Worm (Caenorhabditis elegans) whole organism, L1 larva: ENCODE results near the gene mrck-1.
A peak's percentile ranks its signal among the peaks of the same experiment; 100 is the strongest.

Experiments
- C16A3.4 ChIP-seq: fragments of 150-350 bp; optimal IDR thresholded peaks from 2 replicates; lab custom pipeline; 2014; ENCODE audit warnings: missing biosample characterization, missing genetic modification characterization
- C34B4.2 ChIP-seq: sonication (generic microtip); optimal IDR thresholded peaks from 2 replicates; lab custom pipeline; 2017; ENCODE audit warnings: mild to moderate bottlenecking, missing genetic modification characterization, missing compliant biosample characterization
- F16B12.6 ChIP-seq: fragments of 150-350 bp; optimal IDR thresholded peaks from 2 replicates; lab custom pipeline; 2014; ENCODE audit warnings: missing biosample characterization, missing genetic modification characterization
- ama-1 ChIP-seq: fragments of 150-350 bp; optimal IDR thresholded peaks from 2 replicates; lab custom pipeline; 2014
- blmp-1 ChIP-seq: fragments of 150-350 bp; optimal IDR thresholded peaks from 2 replicates; lab custom pipeline; 2014; ENCODE audit warnings: missing biosample characterization, missing genetic modification characterization
- ceh-8 ChIP-seq: fragments of 200-800 bp; sonication (Bioruptor generic); optimal IDR thresholded peaks from 2 replicates; lab custom pipeline; 2018; ENCODE audit warnings: mild to moderate bottlenecking, missing genetic modification characterization, moderate library complexity, missing compliant biosample characterization
- ceh-82 ChIP-seq, 3 experiments: fragments of 150-350 bp in 1 of 3; sonication (generic microtip) in 2 of 3; optimal IDR thresholded peaks; 2 replicates each; lab custom pipeline; 2014 to 2017; ENCODE audit warnings: missing biosample characterization in 3 of 3, missing genetic modification characterization in 3 of 3
- ceh-88 ChIP-seq: fragments of 200-800 bp; sonication (Bioruptor generic); IDR thresholded peaks from 2 replicates; pipeline ENCODE4 v1.3.6; 2022; ENCODE audit warnings: missing genetic modification characterization, missing compliant biosample characterization
- ces-1 ChIP-seq: fragments of 150-350 bp; optimal IDR thresholded peaks from 2 replicates; lab custom pipeline; 2014; ENCODE audit warnings: missing biosample characterization, missing genetic modification reagents, missing genetic modification characterization
- efl-1 ChIP-seq, 4 experiments: fragments of 150-350 bp; optimal IDR thresholded peaks in 3 of 4; peaks in 1 of 4; 1 replicate in 1 of 4; 2 replicates in 3 of 4; lab custom pipeline; 2014; ENCODE audit warnings: missing biosample characterization in 2 of 4, missing genetic modification characterization in 2 of 4, missing genetic modification reagents in 2 of 4
- efl-3 ChIP-seq: fragments of 200-800 bp; sonication (Bioruptor generic); optimal IDR thresholded peaks from 2 replicates; lab custom pipeline; 2018; ENCODE audit warnings: mild to moderate bottlenecking, missing genetic modification characterization, missing compliant biosample characterization
- elt-2 ChIP-seq: sonication (generic microtip); optimal IDR thresholded peaks from 2 replicates; lab custom pipeline; 2016; ENCODE audit warnings: missing genetic modification characterization, mild to moderate bottlenecking, inconsistent platforms, missing compliant biosample characterization, missing genetic modification reagents
- elt-3 ChIP-seq, 6 experiments: fragments of 150-350 bp in 1 of 6; sonication (generic microtip); optimal IDR thresholded peaks; 2 replicates each; lab custom pipeline; 2017 to 2018; ENCODE audit warnings: missing biosample characterization in 6 of 6, missing genetic modification characterization in 6 of 6, inconsistent platforms in 1 of 6
- ets-5 ChIP-seq: fragments of 200-800 bp; sonication (Bioruptor generic); IDR thresholded peaks from 2 replicates; pipeline ENCODE4 v1.3.6; 2022; ENCODE audit warnings: missing genetic modification characterization, missing compliant biosample characterization
- hlh-17 ChIP-seq: fragments of 200-800 bp; sonication (Bioruptor generic); optimal IDR thresholded peaks from 2 replicates; lab custom pipeline; 2018; ENCODE audit warnings: missing genetic modification characterization, mild to moderate bottlenecking, missing compliant biosample characterization, moderate library complexity, borderline replicate concordance
- isw-1 ChIP-seq: fragments of 200-800 bp; sonication (Bioruptor generic); IDR thresholded peaks from 2 replicates; pipeline ENCODE4 v1.3.6; 2022; ENCODE audit warnings: missing genetic modification characterization, missing compliant biosample characterization
- lin-14 ChIP-seq: fragments of 200-800 bp; sonication (Bioruptor generic); optimal IDR thresholded peaks from 2 replicates; lab custom pipeline; 2018; ENCODE audit warnings: mild to moderate bottlenecking, missing genetic modification characterization, moderate library complexity, missing compliant biosample characterization
- lin-15B ChIP-seq: fragments of 150-350 bp; sonication (generic microtip); optimal IDR thresholded peaks from 3 replicates; lab custom pipeline; 2014; ENCODE audit warnings: missing biosample characterization, missing genetic modification characterization
- lin-35 ChIP-seq, 2 experiments: fragments of 150-350 bp; optimal IDR thresholded peaks; 2 replicates each; lab custom pipeline; 2014; ENCODE audit warnings: missing biosample characterization in 2 of 2, missing genetic modification characterization in 2 of 2, missing genetic modification reagents in 2 of 2
- lir-3 ChIP-seq: sonication (generic microtip); optimal IDR thresholded peaks from 2 replicates; lab custom pipeline; 2016; ENCODE audit warnings: mild to moderate bottlenecking, missing genetic modification characterization, moderate library complexity, missing compliant biosample characterization; ENCODE audit not compliant: poor library complexity
- mep-1 ChIP-seq: fragments of 150-350 bp; optimal IDR thresholded peaks from 2 replicates; lab custom pipeline; 2014; ENCODE audit warnings: missing biosample characterization, missing genetic modification characterization
- nhr-12 ChIP-seq: sonication (generic microtip); optimal IDR thresholded peaks from 2 replicates; lab custom pipeline; 2017; ENCODE audit warnings: missing biosample characterization, missing genetic modification characterization
- nhr-20 ChIP-seq: sonication (generic microtip); optimal IDR thresholded peaks from 2 replicates; lab custom pipeline; 2016; ENCODE audit warnings: mild to moderate bottlenecking, missing genetic modification characterization, missing compliant biosample characterization
- nhr-85 ChIP-seq: sonication (generic microtip); peaks from one replicate; lab custom pipeline; 2016; ENCODE audit warnings: missing genetic modification characterization, inconsistent platforms, missing compliant biosample characterization
- pax-3 ChIP-seq: fragments of 200-800 bp; sonication (Bioruptor generic); optimal IDR thresholded peaks from 2 replicates; lab custom pipeline; 2018; ENCODE audit warnings: mild to moderate bottlenecking, missing genetic modification characterization, moderate library complexity, missing compliant biosample characterization
- rnt-1 ChIP-seq: sonication (generic microtip); optimal IDR thresholded peaks from 2 replicates; lab custom pipeline; 2016; ENCODE audit warnings: mild to moderate bottlenecking, missing genetic modification characterization, moderate library complexity, missing compliant biosample characterization
- snu-23 ChIP-seq: sonication (generic microtip); optimal IDR thresholded peaks from 2 replicates; lab custom pipeline; 2016; ENCODE audit warnings: missing genetic modification characterization, missing compliant biosample characterization
- sox-4 ChIP-seq: sonication (generic microtip); optimal IDR thresholded peaks from 2 replicates; lab custom pipeline; 2016; ENCODE audit warnings: missing genetic modification characterization, missing compliant biosample characterization
- tlp-1 ChIP-seq: fragments of 150-350 bp; optimal IDR thresholded peaks from 2 replicates; lab custom pipeline; 2014; ENCODE audit warnings: missing biosample characterization, missing genetic modification characterization
- unc-30 ChIP-seq: sonication (generic microtip); optimal IDR thresholded peaks from 2 replicates; lab custom pipeline; 2017; ENCODE audit warnings: missing biosample characterization, missing genetic modification characterization
- unc-62 ChIP-seq: fragments of 150-350 bp; optimal IDR thresholded peaks from 2 replicates; lab custom pipeline; 2014; ENCODE audit warnings: missing biosample characterization, missing genetic modification reagents, missing genetic modification characterization

mrck-1 gene

ce11 chrV:6270097-6270496 is 3.0 kb upstream of the mrck-1 start:
- TF ChIP-seq lin-14 (peak; percentile 41), mep-1 (tag; lab: Kevin White, UChicago) (peak; percentile 3), rnt-1 (tag; lab: Kevin White, UChicago) (peak; percentile 32), F16B12.6 (no peak), efl-1 (optimal IDR thresholded peaks at IDR 0.05; lab: Kevin White, UChicago) (no peak), efl-1 (GFP tag; optimal IDR thresholded peaks at IDR 0.05 in 1 of 2; lab: Kevin White, UChicago) (peak in 1 of 2 experiments; percentile 83)
- TF ChIP-seq, all 84 proteins: peak for 4

ce11 chrV:6268961-6269360 is 1.9 kb upstream of the mrck-1 start:
- TF ChIP-seq elt-2 (tag; lab: Kevin White, UChicago) (peak; percentile 47), snu-23 (GFP tag; lab: Kevin White, UChicago) (no peak), ets-5 (no peak)
- TF ChIP-seq, all 84 proteins: peak for 1

ce11 chrV:6268526-6268925 is 1.4 kb upstream of the mrck-1 start:
- no peak for TF ChIP-seq ceh-82 (tag; optimal IDR thresholded peaks at IDR 0.05; lab: Kevin White, UChicago)
- peak; percentile 23 for TF ChIP-seq lin-14
- no peak for TF ChIP-seq rnt-1 (tag; lab: Kevin White, UChicago)

ce11 chrV:6267978-6268377 is 891 bp upstream of the mrck-1 start:
- no peak for TF ChIP-seq unc-62
- TF ChIP-seq rnt-1 (tag; lab: Kevin White, UChicago) = no peak
- TF ChIP-seq pax-3 (tag; lab: Kevin White, UChicago) = no peak
- TF ChIP-seq lin-14 = no peak
- no peak for TF ChIP-seq nhr-12
- TF ChIP-seq lir-3 (tag; lab: Kevin White, UChicago) = no peak
- no peak for TF ChIP-seq isw-1 (GFP tag; lab: Robert Waterston, UW)
- no peak for TF ChIP-seq mep-1 (tag; lab: Kevin White, UChicago)
- no peak for TF ChIP-seq ceh-8
- no peak for TF ChIP-seq tlp-1 (tag; lab: Kevin White, UChicago)
- TF ChIP-seq elt-2 (tag; lab: Kevin White, UChicago) = no peak
- TF ChIP-seq C34B4.2 (tag; lab: Kevin White, UChicago) = no peak

- no peak for TF ChIP-seq sox-4 (tag; lab: Kevin White, UChicago)
- peak; percentile 99 for TF ChIP-seq blmp-1 (tag; lab: Kevin White, UChicago)
- peak in 1 of 6 experiments; percentile 38 for TF ChIP-seq elt-3 (tag; optimal IDR thresholded peaks at IDR 0.05; lab: Kevin White, UChicago)
- TF ChIP-seq, all 84 proteins: peak for 2
These were observed 7.9 kb downstream of the mrck-1 start, which contains the start of gene K08B12.1 for ce11 chrV:6259139-6259538. K08B12.1 (plus strand) TSS chrV:6259367.

ce11 chrV:6253936-6254335 is 13.2 kb downstream of the mrck-1 start:
- TF ChIP-seq unc-30 (tag; lab: Kevin White, UChicago) = no peak
- peak; percentile 65 for TF ChIP-seq lin-14
- TF ChIP-seq snu-23 (GFP tag; lab: Kevin White, UChicago) = peak; percentile 9
- peak; percentile 4 for TF ChIP-seq efl-3 (GFP tag; lab: Kevin White, UChicago)
- TF ChIP-seq ceh-88 (GFP tag; lab: Robert Waterston, UW) = no peak
- TF ChIP-seq ama-1 (lab: Kevin White, UChicago) = no peak
- peak; percentile 26 for TF ChIP-seq nhr-20 (tag; lab: Kevin White, UChicago)
- TF ChIP-seq nhr-85 (tag; lab: Kevin White, UChicago) = peak; percentile 92

- TF ChIP-seq elt-2 (tag; lab: Kevin White, UChicago) = peak; percentile 66
- TF ChIP-seq ces-1 = no peak
- TF ChIP-seq hlh-17 (GFP tag; lab: Kevin White, UChicago) = no peak
- TF ChIP-seq ceh-88 (GFP tag; lab: Robert Waterston, UW) = no peak
- TF ChIP-seq lin-35 (GFP tag; optimal IDR thresholded peaks at IDR 0.05; lab: Kevin White, UChicago) = no peak
- TF ChIP-seq C16A3.4 (tag; lab: Kevin White, UChicago) = no peak
- TF ChIP-seq lin-15B (tag; lab: Kevin White, UChicago) = no peak
These were observed 16.0 kb downstream of the mrck-1 start for ce11 chrV:6250959-6251598.
